Worm (Caenorhabditis elegans): ENCODE results near the gene K02D10.3.

ce11 chrIII:8770243-8770642 lies 1.5 kb downstream of the K02D10.3 start:
- TF ChIP-seq snpc-4 (tag; optimal IDR thresholded peaks at IDR 0.05) (no peak), daf-16 (GFP tag; optimal IDR thresholded peaks at IDR 0.05) (no peak), daf-16 (tag; optimal IDR thresholded peaks at IDR 0.05) (no peak), lsy-2 (tag; optimal IDR thresholded peaks at IDR 0.05) (no peak), nhr-76 (tag; optimal IDR thresholded peaks at IDR 0.05) (no peak), skn-1 (tag; optimal IDR thresholded peaks at IDR 0.05) (no peak)

Measured in whole organism, L4 larva.